Fruit fly (Drosophila melanogaster): ENCODE data around the gene ss.

DNA sequence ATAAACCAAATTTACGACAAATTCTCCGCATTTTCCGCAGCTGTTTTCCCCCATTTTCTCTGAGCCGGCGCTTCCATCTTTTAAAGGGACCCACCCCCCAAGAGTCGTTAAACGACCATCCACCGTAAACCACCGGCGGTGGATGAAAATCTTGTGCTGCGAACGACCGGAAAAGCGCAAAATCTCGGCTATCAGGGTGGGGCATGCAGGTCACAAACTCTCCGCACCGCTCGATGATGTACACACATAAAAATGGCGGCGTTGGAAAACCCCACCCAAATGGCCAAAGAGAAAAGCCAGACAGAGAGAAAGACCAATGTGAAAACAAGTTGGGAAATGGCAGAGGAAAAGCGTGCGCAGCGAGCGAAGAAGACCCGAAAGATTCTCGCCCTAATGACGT is 17.9 kb downstream of the ss start:
- no peak for TF ChIP-seq h (optimal IDR thresholded peaks at IDR 0.05)
- TF ChIP-seq psq (optimal IDR thresholded peaks at IDR 0.05) = no peak
- no peak for TF ChIP-seq insv (optimal IDR thresholded peaks at IDR 0.05)
- TF ChIP-seq ttk (optimal IDR thresholded peaks at IDR 0.05) = no peak
- TF ChIP-seq Myc (optimal IDR thresholded peaks at IDR 0.05) = no peak
